Worm (Caenorhabditis elegans): ENCODE results near the gene glr-8.

DNA sequence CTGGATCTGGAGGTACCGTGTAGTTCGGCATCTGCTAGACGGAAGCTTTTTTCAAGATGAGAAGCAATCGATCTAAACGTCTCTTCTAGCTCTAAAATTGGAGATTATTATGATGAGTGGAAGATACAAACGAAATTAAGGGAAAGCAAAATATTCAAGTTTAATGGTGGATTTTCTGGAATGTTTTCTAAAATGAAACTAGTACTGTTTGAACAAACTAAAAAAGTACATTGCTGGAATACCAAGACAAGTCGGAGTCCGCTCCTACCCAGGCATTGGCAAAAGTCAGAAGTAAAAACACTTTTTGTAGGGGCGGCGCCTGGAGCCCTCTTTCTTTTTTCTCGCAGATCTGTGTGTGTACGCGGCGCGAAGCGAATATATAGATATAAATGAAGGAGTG is 21.0 kb upstream of the glr-8 start, which contains the start of gene gar-1:
- TF ChIP-seq egl-27 (tag; optimal IDR thresholded peaks at IDR 0.05) (no peak), skn-1 (tag; optimal IDR thresholded peaks at IDR 0.05) (no peak), unc-39 (tag; optimal IDR thresholded peaks at IDR 0.05) (no peak), pqm-1 (tag; optimal IDR thresholded peaks at IDR 0.05) (no peak), ama-1 (optimal IDR thresholded peaks at IDR 0.05) (no peak), nhr-23 (tag; optimal IDR thresholded peaks at IDR 0.05) (no peak), unc-62 (GFP tag; optimal IDR thresholded peaks at IDR 0.05) (no peak), ceh-82 (tag; optimal IDR thresholded peaks at IDR 0.05) (no peak), nhr-67 (tag; optimal IDR thresholded peaks at IDR 0.05) (no peak)

All from whole organism, L3 larva.